Fruit fly (Drosophila melanogaster): Measurements from ENCODE around the gene CG12020.

DNA sequence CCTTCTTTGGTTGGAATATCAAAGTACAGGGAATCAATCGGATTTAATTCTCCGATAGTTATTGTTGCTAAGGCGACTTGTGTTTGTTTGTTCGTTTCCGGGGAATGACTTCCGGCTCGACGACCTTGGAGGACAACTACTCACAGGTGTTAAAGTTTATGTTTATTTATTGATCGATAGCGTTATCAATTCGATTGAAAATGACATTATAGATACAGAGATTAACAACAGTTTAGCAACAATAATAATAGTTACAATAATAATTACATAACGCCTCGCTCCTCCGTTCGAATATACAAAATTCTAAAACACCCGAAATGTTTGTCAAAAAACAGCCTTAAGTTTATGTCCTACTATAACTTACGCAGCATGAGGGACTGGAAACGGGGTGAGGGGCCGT is 25.4 kb upstream of the CG12020 start, which contains the start of gene Dhc62B:
- TF ChIP-seq acj6 (GFP tag; optimal IDR thresholded peaks at IDR 0.05) (no peak), Smox (GFP tag; optimal IDR thresholded peaks at IDR 0.05) (no peak), CG34406 (GFP tag; optimal IDR thresholded peaks at IDR 0.05) (no peak)

Measured in whole organism, prepupa.